Worm (Caenorhabditis elegans): Measurements from ENCODE around the gene F42A10.6.

DNA sequence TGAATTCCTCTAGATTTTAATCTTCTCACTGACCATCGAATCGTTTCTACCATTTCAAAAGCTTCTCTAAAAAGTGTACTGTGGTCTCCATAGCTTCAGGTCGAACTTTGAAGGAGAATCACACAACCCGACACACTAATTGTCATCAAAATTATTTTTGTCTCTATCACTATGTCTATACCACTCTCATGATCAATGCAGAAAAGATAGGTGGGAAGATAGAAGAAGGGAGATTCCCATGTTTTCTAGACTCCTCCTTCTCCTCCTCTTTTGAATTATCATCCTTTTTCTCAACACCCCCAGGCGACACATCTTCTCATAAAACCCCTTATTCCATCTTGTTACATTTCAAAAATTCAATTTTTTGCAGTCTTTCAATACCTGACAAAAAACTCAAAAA, 30.8 kb downstream of the F42A10.6 start, which contains the start of gene Y42G9A.3:
- no peak for TF ChIP-seq ama-1 (optimal IDR thresholded peaks at IDR 0.05)
- TF ChIP-seq flt-1 (GFP tag; IDR thresholded peaks at IDR 0.05), result no peak
- TF ChIP-seq ceh-36 (tag; optimal IDR thresholded peaks at IDR 0.05), result no peak
- TF ChIP-seq F13C5.2 (tag; optimal IDR thresholded peaks at IDR 0.05), result no peak
- no peak for TF ChIP-seq aly-1 (tag; optimal IDR thresholded peaks at IDR 0.05)
- no peak for TF ChIP-seq pes-1 (GFP tag; IDR thresholded peaks at IDR 0.05)
- TF ChIP-seq ceh-13 (GFP tag; optimal IDR thresholded peaks at IDR 0.05), result no peak
- TF ChIP-seq ets-7 (tag; optimal IDR thresholded peaks at IDR 0.05), result no peak
- TF ChIP-seq sea-1 (GFP tag; conservative IDR thresholded peaks at IDR 0.05), result no peak
